Fruit fly (Drosophila melanogaster): ENCODE data around the gene CG42249.

CG42249 gene

DNA sequence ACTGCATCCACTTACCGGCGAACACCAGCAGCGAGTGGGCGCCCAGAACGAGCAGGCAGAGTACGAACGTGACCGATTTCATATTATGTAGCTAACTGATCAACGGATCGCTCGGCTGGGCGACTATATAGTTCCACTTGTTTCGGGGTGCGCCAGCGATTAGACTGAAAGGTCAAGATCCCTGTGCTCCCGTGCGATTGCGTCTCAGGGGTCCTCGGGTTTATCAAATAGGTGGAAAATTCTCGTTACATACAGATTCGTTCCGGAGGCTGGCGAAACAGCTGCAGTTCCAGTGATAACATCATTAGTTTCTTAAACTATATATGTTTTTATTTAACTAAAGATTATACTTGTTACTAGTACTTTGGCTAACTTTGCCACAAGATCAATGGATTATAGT lies 44.1 kb downstream of the CG42249 start, which contains the start of gene ssp7:
TSS of gene ssp7 (minus strand) at position 101 of the 400 bp plus-strand sequence.
- TF ChIP-seq D1 (tag; optimal IDR thresholded peaks at IDR 0.05) (no peak), fd96Ca (GFP tag; IDR thresholded peaks at IDR 0.05) (no peak), CG9948 (tag; optimal IDR thresholded peaks at IDR 0.05) (no peak), Pif1B (GFP tag; optimal IDR thresholded peaks at IDR 0.05) (no peak), CG34367 (tag; optimal IDR thresholded peaks at IDR 0.05) (no peak), CG32121 (GFP tag; IDR thresholded peaks at IDR 0.05) (no peak), CG12605 (GFP tag; IDR thresholded peaks at IDR 0.05) (no peak), Ets98B (GFP tag; IDR thresholded peaks at IDR 0.05) (no peak), rn (GFP tag; IDR thresholded peaks at IDR 0.05) (no peak), CG8159 (tag; optimal IDR thresholded peaks at IDR 0.05) (no peak), Pif1A (GFP tag; optimal IDR thresholded peaks at IDR 0.05) (no peak), CG17806 (tag; optimal IDR thresholded peaks at IDR 0.05) (no peak)

DNA sequence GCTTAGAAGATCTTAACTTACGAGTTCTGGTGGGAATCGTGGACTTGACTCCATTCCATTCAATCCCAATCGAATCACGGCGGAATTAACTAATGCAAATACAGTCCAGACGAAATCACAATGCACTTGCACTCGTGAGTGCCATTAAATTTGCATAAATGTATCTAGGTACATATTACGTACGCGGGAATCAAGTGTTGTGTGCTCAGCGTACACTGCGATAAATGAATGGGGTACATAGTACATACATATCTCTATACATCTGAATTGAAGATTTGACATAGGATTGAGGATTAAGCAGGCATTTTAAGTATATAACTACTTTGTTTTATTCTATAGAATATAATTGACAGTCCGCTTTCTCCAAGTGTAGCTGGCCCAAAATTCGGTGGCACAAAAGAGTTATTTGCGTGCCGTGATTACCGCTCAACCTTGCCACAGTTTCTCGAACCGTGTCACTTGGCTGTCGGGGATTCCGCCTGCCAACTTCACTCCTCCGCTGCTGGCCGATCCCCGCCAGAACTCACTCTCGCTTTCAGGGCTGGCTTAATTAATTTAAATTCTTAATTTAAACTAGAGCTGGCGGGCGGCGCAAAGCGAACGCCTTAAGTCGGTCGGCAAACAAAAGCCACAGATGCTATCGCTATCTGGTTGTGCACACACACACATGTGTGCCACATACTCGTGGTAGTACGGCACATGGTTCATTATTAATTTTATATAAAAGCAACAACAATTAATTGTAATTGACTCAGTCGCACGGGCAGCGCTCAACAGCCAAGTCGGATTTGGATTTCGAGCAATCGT lies 45.9 kb downstream of the CG42249 start, which contains the start of the genes CG15199 and CG15202:
TSS of gene CG15199 (minus strand) at position 51 of the 807 bp plus-strand sequence.
TSS of gene CG15202 (plus strand) at position 757 of the 807 bp plus-strand sequence.
- TF ChIP-seq Snoo (tag; optimal IDR thresholded peaks at IDR 0.05), result peak; percentile 53
- TF ChIP-seq CG17806 (tag; optimal IDR thresholded peaks at IDR 0.05), result no peak

DNA sequence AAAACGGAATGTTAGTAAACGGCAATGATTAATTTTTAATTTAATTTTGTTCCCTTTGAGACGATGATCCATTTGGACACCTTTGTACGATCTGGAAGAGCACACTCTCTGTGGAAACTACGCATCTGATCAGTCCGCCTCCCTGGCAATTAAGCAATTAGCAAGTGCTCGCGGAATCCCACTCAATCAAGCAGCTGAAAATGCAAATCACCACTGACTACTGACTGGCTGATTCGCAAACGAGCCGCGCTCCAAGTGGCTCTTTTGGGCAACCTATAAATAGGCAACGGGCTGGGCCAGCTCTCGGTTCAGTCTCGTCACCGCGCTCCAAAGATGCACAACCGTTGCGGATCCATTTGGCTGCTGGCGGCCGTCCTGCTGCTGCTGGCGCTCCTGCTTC lies 47.7 kb downstream of the CG42249 start, which contains the start of gene CG15201:
TSS of gene CG15201 (plus strand) at position 301 of the 400 bp plus-strand sequence.
- TF ChIP-seq Snoo (tag; optimal IDR thresholded peaks at IDR 0.05) (no peak), Ets98B (GFP tag; IDR thresholded peaks at IDR 0.05) (no peak), Pif1B (GFP tag; optimal IDR thresholded peaks at IDR 0.05) (no peak), CG13204 (GFP tag; optimal IDR thresholded peaks at IDR 0.05) (no peak), CG14655 (GFP tag; optimal IDR thresholded peaks at IDR 0.05) (no peak), CG12605 (GFP tag; IDR thresholded peaks at IDR 0.05) (no peak)

DNA sequence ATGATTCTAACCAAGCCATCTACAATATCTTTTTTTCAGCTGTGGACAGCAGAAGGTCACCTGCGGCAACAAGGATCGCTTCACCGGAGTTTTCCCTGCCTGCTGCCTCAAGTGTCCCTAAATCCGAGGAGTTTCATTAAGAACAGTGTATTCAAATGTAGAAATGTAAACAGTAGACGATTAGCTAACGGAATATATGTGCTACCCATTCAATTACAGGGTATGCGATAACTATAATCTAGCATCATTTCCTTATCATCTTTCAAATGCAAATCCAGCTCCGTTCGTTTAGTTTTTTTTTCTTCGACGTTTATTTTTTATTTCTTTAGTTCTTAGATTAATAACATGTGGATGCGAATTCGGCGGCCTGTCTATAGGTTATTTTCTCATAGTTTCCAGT lies 48.5 kb downstream of the CG42249 start:
- no peak for TF ChIP-seq CG34367 (tag; optimal IDR thresholded peaks at IDR 0.05)
- TF ChIP-seq rn (GFP tag; IDR thresholded peaks at IDR 0.05), result no peak
- no peak for TF ChIP-seq Ets98B (GFP tag; IDR thresholded peaks at IDR 0.05)
- TF ChIP-seq fd96Ca (GFP tag; IDR thresholded peaks at IDR 0.05), result no peak
- no peak for TF ChIP-seq CG15710 (tag; optimal IDR thresholded peaks at IDR 0.05)
- TF ChIP-seq gl (tag; optimal IDR thresholded peaks at IDR 0.05), result no peak
- TF ChIP-seq CG9948 (tag; optimal IDR thresholded peaks at IDR 0.05), result no peak
- TF ChIP-seq Snoo (tag; optimal IDR thresholded peaks at IDR 0.05), result no peak

DNA sequence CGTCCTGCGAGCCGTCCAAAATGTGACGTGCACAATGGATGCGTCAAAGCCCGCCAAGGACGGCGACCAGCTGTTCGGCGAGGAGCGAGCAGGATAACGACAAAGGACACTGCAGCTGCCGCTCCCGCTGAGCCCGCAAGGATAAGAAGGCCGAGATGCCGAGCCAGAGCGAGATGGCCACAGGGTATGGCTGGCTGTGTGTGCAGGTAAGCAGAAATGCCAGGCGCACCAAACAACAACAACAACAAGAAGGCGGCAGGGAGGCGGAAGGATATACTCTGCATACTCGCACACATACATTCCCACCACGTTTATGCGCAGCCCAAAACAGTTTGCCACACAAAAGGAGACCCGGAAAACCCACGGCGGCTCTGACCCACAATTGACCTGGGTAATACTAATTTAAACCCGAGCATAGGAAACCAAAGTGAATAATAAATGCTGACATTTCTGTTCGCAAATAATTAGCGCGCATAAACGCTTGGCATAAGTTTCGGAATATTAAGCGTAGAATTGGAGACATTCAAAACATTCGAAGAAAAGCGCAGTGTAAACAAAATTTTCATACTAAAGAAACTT lies 50.6 kb downstream of the CG42249 start:
- TF ChIP-seq CG32121 (GFP tag; IDR thresholded peaks at IDR 0.05) (no peak), CG12605 (GFP tag; IDR thresholded peaks at IDR 0.05) (no peak), CG15710 (tag; optimal IDR thresholded peaks at IDR 0.05) (peak; percentile 51), Ets98B (GFP tag; IDR thresholded peaks at IDR 0.05) (peak; percentile 35), Snoo (tag; optimal IDR thresholded peaks at IDR 0.05) (peak; percentile 15), CG8159 (tag; optimal IDR thresholded peaks at IDR 0.05) (peak; percentile 45), Pif1B (GFP tag; optimal IDR thresholded peaks at IDR 0.05) (peak; percentile 30), CG17806 (tag; optimal IDR thresholded peaks at IDR 0.05) (peak; percentile 29), rn (GFP tag; IDR thresholded peaks at IDR 0.05) (no peak), fd96Ca (GFP tag; IDR thresholded peaks at IDR 0.05) (peak; percentile 68), D1 (tag; optimal IDR thresholded peaks at IDR 0.05) (no peak), Pif1A (GFP tag; optimal IDR thresholded peaks at IDR 0.05) (peak; percentile 39), CG8301 (tag; optimal IDR thresholded peaks at IDR 0.05) (peak; percentile 20), CG4496 (GFP tag; IDR thresholded peaks at IDR 0.05) (0 out of 3 replicates have a peak, but pooled peaks have one; percentile 38), CG14655 (GFP tag; optimal IDR thresholded peaks at IDR 0.05) (no peak), CG34367 (tag; optimal IDR thresholded peaks at IDR 0.05) (peak; percentile 17), EcR (GFP tag; optimal IDR thresholded peaks at IDR 0.05) (no peak), CG10348 (GFP tag; IDR thresholded peaks at IDR 0.05) (no peak), CG9948 (tag; optimal IDR thresholded peaks at IDR 0.05) (peak; percentile 0), gl (tag; optimal IDR thresholded peaks at IDR 0.05) (no peak), CG13204 (GFP tag; optimal IDR thresholded peaks at IDR 0.05) (no peak)

DNA sequence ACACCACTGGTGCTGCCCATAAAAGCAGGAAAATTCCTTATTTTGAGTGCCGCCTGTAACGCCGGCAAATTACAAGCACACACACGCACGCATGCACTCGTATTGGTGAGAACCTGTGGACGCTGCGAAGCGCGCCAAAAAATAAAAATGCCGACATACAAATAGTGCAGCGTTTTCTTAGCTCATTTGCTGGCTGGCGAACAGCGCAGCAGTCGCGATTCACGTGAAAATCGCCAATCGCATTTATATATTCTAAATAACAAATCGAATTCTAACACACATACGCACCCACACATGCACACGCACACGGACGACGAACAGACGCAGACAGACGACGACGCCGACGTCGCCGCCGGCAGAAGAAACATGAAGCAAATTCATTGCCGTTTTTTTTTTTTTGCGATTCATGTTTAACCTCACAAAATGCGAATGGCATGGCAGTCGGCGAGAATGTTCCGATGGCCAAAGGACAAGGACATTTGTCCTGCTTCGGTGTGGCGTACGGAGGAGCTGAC lies 51.5 kb downstream of the CG42249 start:
- TF ChIP-seq D1 (tag; optimal IDR thresholded peaks at IDR 0.05) (no peak), CG12605 (GFP tag; IDR thresholded peaks at IDR 0.05) (peak; percentile 34; the same call in 1 of the 2 replicates), CG8301 (tag; optimal IDR thresholded peaks at IDR 0.05) (no peak), CG8159 (tag; optimal IDR thresholded peaks at IDR 0.05) (peak; percentile 7), EcR (GFP tag; optimal IDR thresholded peaks at IDR 0.05) (no peak), CG13204 (GFP tag; optimal IDR thresholded peaks at IDR 0.05) (no peak), Ets98B (GFP tag; IDR thresholded peaks at IDR 0.05) (peak; percentile 4; the same call in 1 of the 2 replicates), CG4496 (GFP tag; IDR thresholded peaks at IDR 0.05) (no peak)

Data from whole organism, pupa.